Worm (Caenorhabditis elegans) whole organism, L2 larva: ENCODE data around the gene srg-30.

ENCODE experiments used
- aly-2 ChIP-seq: fragments of 150-350 bp; optimal IDR thresholded peaks from 2 replicates; lab custom pipeline; 2014; ENCODE audit warnings: missing biosample characterization, missing genetic modification characterization
- fos-1 ChIP-seq: fragments of 150-350 bp; optimal IDR thresholded peaks from 2 replicates; lab custom pipeline; 2014; ENCODE audit warnings: missing biosample characterization, missing genetic modification characterization
- lin-13 ChIP-seq: fragments of 150-350 bp; optimal IDR thresholded peaks from 2 replicates; lab custom pipeline; 2014; ENCODE audit warnings: missing biosample characterization, missing genetic modification reagents, missing genetic modification characterization
- lsy-2 ChIP-seq, 2 experiments: fragments of 150-350 bp in 1 of 2; sonication (generic microtip) in 1 of 2; optimal IDR thresholded peaks; 2 replicates each; lab custom pipeline; 2014 to 2017; ENCODE audit warnings: missing biosample characterization in 2 of 2, missing genetic modification characterization in 2 of 2
- nhr-6 ChIP-seq: fragments of 150-350 bp; optimal IDR thresholded peaks from 2 replicates; lab custom pipeline; 2014; ENCODE audit warnings: missing biosample characterization, missing genetic modification characterization
- peb-1 ChIP-seq: fragments of 150-350 bp; optimal IDR thresholded peaks from 2 replicates; lab custom pipeline; 2014; ENCODE audit warnings: missing biosample characterization, missing genetic modification characterization
- skn-1 ChIP-seq: sonication (generic microtip); optimal IDR thresholded peaks from 2 replicates; lab custom pipeline; 2017; ENCODE audit warnings: missing biosample characterization, missing genetic modification characterization
- unc-62 ChIP-seq: fragments of 150-350 bp; optimal IDR thresholded peaks from 2 replicates; lab custom pipeline; 2014; ENCODE audit warnings: missing biosample characterization, missing genetic modification reagents, missing genetic modification characterization
- zag-1 ChIP-seq: fragments of 150-350 bp; optimal IDR thresholded peaks from 2 replicates; lab custom pipeline; 2014; ENCODE audit warnings: missing biosample characterization, missing genetic modification characterization

DNA sequence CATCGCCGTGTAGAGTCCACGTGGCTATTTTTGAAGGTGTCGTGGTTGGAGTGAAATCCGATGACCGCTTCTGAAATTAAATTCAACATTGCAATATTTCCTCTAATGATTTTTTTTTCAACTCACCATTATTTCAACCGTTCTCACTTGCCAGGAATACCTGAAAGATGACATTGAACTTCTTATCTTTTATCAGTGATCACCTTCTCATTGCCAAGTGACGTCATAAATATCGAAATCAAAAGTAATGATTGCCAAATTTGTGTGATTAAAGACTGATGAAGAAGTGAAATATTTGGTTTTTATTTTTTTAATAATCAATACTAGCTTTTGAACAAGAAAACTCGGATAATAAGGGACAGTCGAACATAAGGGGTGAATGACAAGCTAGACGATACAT lies 11.4 kb downstream of the srg-30 start, which contains the start of gene W02F12.4:
- no peak for TF ChIP-seq peb-1 (tag; lab: Kevin White, UChicago)
- TF ChIP-seq zag-1 (tag; lab: Kevin White, UChicago): no peak
- TF ChIP-seq fos-1: peak; percentile 91
- peak; percentile 65 for TF ChIP-seq skn-1 (tag; lab: Kevin White, UChicago)
- TF ChIP-seq lsy-2 (tag; optimal IDR thresholded peaks at IDR 0.05; lab: Kevin White, UChicago): no peak
- no peak for TF ChIP-seq unc-62
- TF ChIP-seq nhr-6 (tag; lab: Kevin White, UChicago): no peak
- TF ChIP-seq aly-2 (tag; lab: Kevin White, UChicago): no peak
- no peak for TF ChIP-seq lin-13 (GFP tag; lab: Kevin White, UChicago)
